Worm (Caenorhabditis elegans): ENCODE results near the gene ufd-3.

The ufd-3 gene

ce11 chrII:9940430-9940829 lies at the start of gene ufd-3:
TSS of gene ufd-3 (plus strand) at chrII:9940753.
- TF ChIP-seq lin-11 (tag; optimal IDR thresholded peaks at IDR 0.05) (peak; percentile 65), R02D3.7 (tag; optimal IDR thresholded peaks at IDR 0.05) (peak; percentile 47), F13H6.1 (tag; optimal IDR thresholded peaks at IDR 0.05) (peak; percentile 84), unc-39 (tag; optimal IDR thresholded peaks at IDR 0.05) (no peak), blmp-1 (tag; optimal IDR thresholded peaks at IDR 0.05; ENCODE audit: insufficient read depth) (peak; percentile 18), egl-27 (tag; optimal IDR thresholded peaks at IDR 0.05) (peak; percentile 72), nhr-6 (tag; optimal IDR thresholded peaks at IDR 0.05) (peak; percentile 82), sma-3 (GFP tag; optimal IDR thresholded peaks at IDR 0.05) (peak; percentile 88), ama-1 (optimal IDR thresholded peaks at IDR 0.05) (peak; percentile 24), snpc-4 (tag; optimal IDR thresholded peaks at IDR 0.05) (peak; percentile 66), nhr-21 (tag; optimal IDR thresholded peaks at IDR 0.05) (peak; percentile 68), skn-1 (tag; optimal IDR thresholded peaks at IDR 0.05) (peak; percentile 56), mdl-1 (tag; optimal IDR thresholded peaks at IDR 0.05) (peak in 1 of 2 experiments; percentile 6), nhr-129 (tag; optimal IDR thresholded peaks at IDR 0.05) (peak; percentile 77), unc-62 (GFP tag; optimal IDR thresholded peaks at IDR 0.05) (no peak), ztf-4 (tag; optimal IDR thresholded peaks at IDR 0.05) (peak; percentile 66), lsy-2 (tag; optimal IDR thresholded peaks at IDR 0.05) (peak; percentile 73 to 93), nhr-237 (tag; optimal IDR thresholded peaks at IDR 0.05) (no peak), C34F6.9 (tag; optimal IDR thresholded peaks at IDR 0.05) (peak; percentile 95), nhr-23 (tag; optimal IDR thresholded peaks at IDR 0.05) (no peak), nhr-11 (tag; optimal IDR thresholded peaks at IDR 0.05) (peak; percentile 16), gmeb-1 (tag; optimal IDR thresholded peaks at IDR 0.05) (peak; percentile 97), elt-3 (tag; optimal IDR thresholded peaks at IDR 0.05) (no peak), sma-9 (GFP tag; optimal IDR thresholded peaks at IDR 0.05) (peak; percentile 91), sma-9 (tag; optimal IDR thresholded peaks at IDR 0.05) (no peak), ceh-82 (tag; optimal IDR thresholded peaks at IDR 0.05) (no peak), nhr-25 (tag; optimal IDR thresholded peaks at IDR 0.05) (peak; percentile 82), crh-2 (tag; optimal IDR thresholded peaks at IDR 0.05) (peak; percentile 90), mbf-1 (tag; optimal IDR thresholded peaks at IDR 0.05) (no peak), dmd-4 (tag; optimal IDR thresholded peaks at IDR 0.05) (no peak), zag-1 (tag; optimal IDR thresholded peaks at IDR 0.05) (peak; percentile 60), lin-13 (GFP tag; optimal IDR thresholded peaks at IDR 0.05) (peak; percentile 83), mab-5 (tag; optimal IDR thresholded peaks at IDR 0.05) (peak; percentile 63), unc-55 (GFP tag; optimal IDR thresholded peaks at IDR 0.05) (peak; percentile 88), fos-1 (tag; optimal IDR thresholded peaks at IDR 0.05) (peak; percentile 77), Y55F3AM.14 (GFP tag; optimal IDR thresholded peaks at IDR 0.05) (no peak), sem-4 (tag; optimal IDR thresholded peaks at IDR 0.05) (peak; percentile 74)

- TF ChIP-seq unc-55 (GFP tag; optimal IDR thresholded peaks at IDR 0.05) (no peak), nhr-25 (tag; optimal IDR thresholded peaks at IDR 0.05) (peak; percentile 39), mbf-1 (tag; optimal IDR thresholded peaks at IDR 0.05) (no peak), crh-2 (tag; optimal IDR thresholded peaks at IDR 0.05) (peak; percentile 41), dmd-4 (tag; optimal IDR thresholded peaks at IDR 0.05) (no peak), nhr-11 (tag; optimal IDR thresholded peaks at IDR 0.05) (no peak), peb-1 (tag; optimal IDR thresholded peaks at IDR 0.05) (no peak), ztf-4 (tag; optimal IDR thresholded peaks at IDR 0.05) (no peak), C34F6.9 (tag; optimal IDR thresholded peaks at IDR 0.05) (no peak), nhr-6 (tag; optimal IDR thresholded peaks at IDR 0.05) (no peak), nhr-21 (tag; optimal IDR thresholded peaks at IDR 0.05) (no peak), sma-3 (GFP tag; optimal IDR thresholded peaks at IDR 0.05) (no peak), lin-39 (tag; optimal IDR thresholded peaks at IDR 0.05) (no peak), lsy-2 (tag; optimal IDR thresholded peaks at IDR 0.05) (peak in 1 of 2 experiments; percentile 26), nhr-129 (tag; optimal IDR thresholded peaks at IDR 0.05) (peak; percentile 49), unc-39 (tag; optimal IDR thresholded peaks at IDR 0.05) (no peak), nhr-77 (tag; optimal IDR thresholded peaks at IDR 0.05) (no peak), blmp-1 (tag; optimal IDR thresholded peaks at IDR 0.05; ENCODE audit: insufficient read depth) (no peak), elt-3 (tag; optimal IDR thresholded peaks at IDR 0.05) (no peak), ceh-82 (tag; optimal IDR thresholded peaks at IDR 0.05) (no peak)
These were observed 49.4 kb upstream of the ufd-3 start, which contains the start of gene vgln-1 for ce11 chrII:9891031-9891689. TSS of gene vgln-1 (minus strand) at chrII:9891081.

Measured in whole organism, L2 larva.